Worm (Caenorhabditis elegans) whole organism, young adult: ENCODE data around the gene F37A4.4.

Experiments
- B0019.2 ChIP-seq: fragments of 200-800 bp; sonication (Bioruptor generic); conservative IDR thresholded peaks from 2 replicates; pipeline ENCODE4 v1.3.6; 2022; ENCODE audit warnings: missing genetic modification reagents, missing genetic modification characterization, missing compliant biosample characterization
- egl-18 ChIP-seq: fragments of 200-800 bp; sonication (Bioruptor generic); IDR thresholded peaks from 2 replicates; pipeline ENCODE4 v1.3.6; 2022; ENCODE audit warnings: missing genetic modification reagents, missing genetic modification characterization, missing compliant biosample characterization
- madf-8 ChIP-seq: fragments of 200-800 bp; sonication (Bioruptor generic); conservative IDR thresholded peaks from 2 replicates; pipeline ENCODE4 v1.3.6; 2022; ENCODE audit warnings: missing genetic modification reagents, missing genetic modification characterization, missing compliant biosample characterization
- nhr-27 ChIP-seq: fragments of 200-800 bp; sonication (Bioruptor generic); optimal IDR thresholded peaks from 2 replicates; lab custom pipeline; 2018; ENCODE audit warnings: mild to moderate bottlenecking, missing genetic modification characterization, moderate library complexity, missing compliant biosample characterization
- nhr-90 ChIP-seq: sonication (generic microtip); optimal IDR thresholded peaks from 2 replicates; lab custom pipeline; 2016; ENCODE audit warnings: missing genotype, mild to moderate bottlenecking, missing genetic modification characterization, missing compliant biosample characterization
- unc-130 ChIP-seq: sonication (generic microtip); optimal IDR thresholded peaks from 2 replicates; lab custom pipeline; 2016; ENCODE audit warnings: missing genetic modification reagents, missing genetic modification characterization, missing compliant biosample characterization
- unc-62 ChIP-seq: fragments of 150-350 bp; optimal IDR thresholded peaks from 2 replicates; lab custom pipeline; 2014; ENCODE audit warnings: missing biosample characterization, missing genetic modification reagents, missing genetic modification characterization

DNA sequence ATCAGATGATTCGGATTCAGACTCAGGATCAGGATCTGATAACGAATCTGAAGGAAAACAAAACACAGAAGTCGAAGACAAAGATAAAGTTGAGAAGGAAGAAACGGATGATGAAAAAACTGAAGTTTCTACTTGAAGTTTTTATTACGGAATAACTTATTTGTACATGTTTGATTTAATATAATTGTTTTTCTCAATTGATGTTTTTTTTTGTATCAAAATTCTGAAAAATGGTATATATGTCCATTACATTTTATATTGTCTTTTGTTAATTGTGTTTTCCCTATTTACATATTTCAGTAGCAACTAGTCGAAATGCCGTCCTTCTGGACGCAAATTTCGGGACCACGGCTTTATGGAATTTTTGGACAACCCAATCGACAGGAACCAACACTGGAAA, 9.7 kb downstream of the F37A4.4 start, which contains the start of gene F37A4.1:
- TF ChIP-seq madf-8 (no peak), nhr-90 (no peak), unc-62 (GFP tag; lab: Kevin White, UChicago) (no peak), egl-18 (GFP tag; lab: Robert Waterston, UW) (no peak), nhr-27 (tag; lab: Kevin White, UChicago) (no peak), unc-130 (GFP tag; lab: Kevin White, UChicago) (no peak), B0019.2 (GFP tag; lab: Robert Waterston, UW) (no peak)
